Worm (Caenorhabditis elegans) whole organism, L2 larva: ENCODE measurements around the gene B0496.1.

Experiments
- R02D3.7 ChIP-seq: fragments of 150-350 bp; optimal IDR thresholded peaks from 2 replicates; lab custom pipeline; 2014; ENCODE audit warnings: missing biosample characterization, missing genetic modification characterization
- ama-1 ChIP-seq: fragments of 150-350 bp; optimal IDR thresholded peaks from 2 replicates; lab custom pipeline; 2018; ENCODE audit warnings: inconsistent platforms
- ceh-16 ChIP-seq: fragments of 150-350 bp; optimal IDR thresholded peaks from 2 replicates; lab custom pipeline; 2014; ENCODE audit warnings: missing biosample characterization, missing genetic modification characterization
- egl-27 ChIP-seq: sonication (generic microtip); optimal IDR thresholded peaks from 3 replicates; lab custom pipeline; 2017; ENCODE audit warnings: missing biosample characterization, missing genetic modification reagents, missing genetic modification characterization
- elt-3 ChIP-seq: sonication (generic microtip); optimal IDR thresholded peaks from 2 replicates; lab custom pipeline; 2017; ENCODE audit warnings: missing biosample characterization, missing genetic modification characterization
- lin-39 ChIP-seq: fragments of 150-350 bp; optimal IDR thresholded peaks from 2 replicates; lab custom pipeline; 2014; ENCODE audit warnings: missing biosample characterization, missing genetic modification reagents, missing genetic modification characterization
- mab-5 ChIP-seq: fragments of 150-350 bp; optimal IDR thresholded peaks from 2 replicates; lab custom pipeline; 2014; ENCODE audit warnings: missing biosample characterization, missing genetic modification characterization
- nhr-237 ChIP-seq: fragments of 150-350 bp; optimal IDR thresholded peaks from 2 replicates; lab custom pipeline; 2014; ENCODE audit warnings: missing biosample characterization, missing genetic modification characterization
- sma-3 ChIP-seq: sonication (generic microtip); optimal IDR thresholded peaks from 2 replicates; lab custom pipeline; 2016; ENCODE audit warnings: missing genetic modification reagents, missing genetic modification characterization, missing compliant biosample characterization
- unc-39 ChIP-seq: fragments of 150-350 bp; optimal IDR thresholded peaks from 2 replicates; lab custom pipeline; 2014; ENCODE audit warnings: missing biosample characterization, missing genetic modification characterization
- unc-62 ChIP-seq: fragments of 150-350 bp; optimal IDR thresholded peaks from 2 replicates; lab custom pipeline; 2014; ENCODE audit warnings: missing biosample characterization, missing genetic modification reagents, missing genetic modification characterization
- zag-1 ChIP-seq: fragments of 150-350 bp; optimal IDR thresholded peaks from 2 replicates; lab custom pipeline; 2014; ENCODE audit warnings: missing biosample characterization, missing genetic modification characterization

ce11 chrIV:7428998-7429397, 17.1 kb upstream of the B0496.1 start:
- TF ChIP-seq elt-3 (tag; lab: Kevin White, UChicago) (no peak), unc-39 (tag; lab: Kevin White, UChicago) (no peak), nhr-237 (tag; lab: Kevin White, UChicago) (no peak), sma-3 (GFP tag; lab: Kevin White, UChicago) (no peak), lin-39 (tag; lab: Kevin White, UChicago) (no peak), mab-5 (tag; lab: Kevin White, UChicago) (peak; percentile 27), zag-1 (tag; lab: Kevin White, UChicago) (no peak), ceh-16 (tag; lab: Kevin White, UChicago) (no peak), R02D3.7 (tag; lab: Kevin White, UChicago) (no peak), egl-27 (no peak), ama-1 (lab: Kevin White, UChicago) (no peak), unc-62 (GFP tag; lab: Kevin White, UChicago) (no peak)
